Fruit fly (Drosophila melanogaster) Kc167 (cell line): ENCODE measurements around the gene CG3517.

ENCODE experiments used
- Myc ChIP-seq: fragments of >200 bp; optimal IDR thresholded peaks from 2 replicates; lab custom pipeline; 2017; ENCODE audit warnings: missing external identifiers
- Sin3A ChIP-seq: fragments of >200 bp; optimal IDR thresholded peaks from 2 replicates; lab custom pipeline; 2018; ENCODE audit warnings: missing external identifiers
- h ChIP-seq: fragments of >200 bp; optimal IDR thresholded peaks from 3 replicates; lab custom pipeline; 2018; ENCODE audit warnings: missing external identifiers
- ttk ChIP-seq: sonication (Bioruptor generic); optimal IDR thresholded peaks from 2 replicates; lab custom pipeline; 2017; ENCODE audit warnings: missing external identifiers

CG3517 gene

dm6 chr3R:19374689-19375088 lies 50.3 kb downstream of the CG3517 start, which contains the start of gene CG3581:
CG3581 (minus strand) TSS chr3R:19374789.
- TF ChIP-seq h (lab: Kevin White, UChicago) (no peak), Myc (lab: Kevin White, UChicago) (no peak), ttk (no peak), Sin3A (no peak)
